Fruit fly (Drosophila melanogaster) whole organism, embryonic: ENCODE results near the gene dgt2.

ENCODE experiments used
- BEAF-32 ChIP-seq: fragments of 200-800 bp; sonication (Bioruptor generic); optimal IDR thresholded peaks from 3 replicates; lab custom pipeline; 2017; ENCODE audit warnings: missing biosample characterization, missing genetic modification characterization, mild to moderate bottlenecking, moderate library complexity, missing genetic modification reagents
- CG12104 ChIP-seq: fragments of 200-800 bp; sonication (Bioruptor generic); optimal IDR thresholded peaks from 3 replicates; lab custom pipeline; 2016; ENCODE audit warnings: missing biosample characterization, missing genetic modification characterization
- CG12219 ChIP-seq: fragments of 200-800 bp; sonication (Bioruptor generic); optimal IDR thresholded peaks from 3 replicates; lab custom pipeline; 2018; ENCODE audit warnings: missing biosample characterization, mild to moderate bottlenecking, missing genetic modification characterization
- CG12659 ChIP-seq: fragments of 200-800 bp; sonication (Bioruptor generic); optimal IDR thresholded peaks from 3 replicates; lab custom pipeline; 2017; ENCODE audit warnings: mild to moderate bottlenecking, missing biosample characterization, missing genetic modification reagents, missing genetic modification characterization
- CG12744 ChIP-seq: fragments of 200-800 bp; sonication (Bioruptor generic); optimal IDR thresholded peaks from 2 replicates; lab custom pipeline; 2016; ENCODE audit warnings: missing biosample characterization, missing genetic modification characterization
- CG12769 ChIP-seq: fragments of 200-800 bp; sonication (Bioruptor generic); optimal IDR thresholded peaks from 2 replicates; lab custom pipeline; 2019; ENCODE audit warnings: missing biosample characterization, mild to moderate bottlenecking, missing genetic modification characterization, moderate library complexity
- CG13894 ChIP-seq: fragments of 200-800 bp; sonication (Bioruptor generic); optimal IDR thresholded peaks from 3 replicates; lab custom pipeline; 2018; ENCODE audit warnings: missing biosample characterization, mild to moderate bottlenecking, missing genetic modification characterization, moderate library complexity
- CG14050 ChIP-seq: fragments of 200-800 bp; sonication (Bioruptor generic); IDR thresholded peaks from 3 replicates; pipeline ENCODE4 v1.3.6; 2022; ENCODE audit warnings: missing biosample characterization, missing genetic modification characterization
- CG14710 ChIP-seq: fragments of 200-800 bp; sonication (Bioruptor generic); optimal IDR thresholded peaks from 3 replicates; lab custom pipeline; 2019; ENCODE audit warnings: missing biosample characterization, mild to moderate bottlenecking, missing genetic modification characterization, moderate library complexity
- CG17568 ChIP-seq: fragments of 200-800 bp; sonication (Bioruptor generic); optimal IDR thresholded peaks from 2 replicates; lab custom pipeline; 2018; ENCODE audit warnings: missing biosample characterization, mild to moderate bottlenecking, missing genetic modification characterization, moderate library complexity
- CG18599 ChIP-seq: fragments of 200-800 bp; sonication (Bioruptor generic); optimal IDR thresholded peaks from 3 replicates; lab custom pipeline; 2017; ENCODE audit warnings: missing biosample characterization, missing genetic modification characterization, mild to moderate bottlenecking, moderate library complexity, missing genetic modification reagents
- CG2875 ChIP-seq: fragments of 200-800 bp; sonication (Bioruptor generic); optimal IDR thresholded peaks from 2 replicates; lab custom pipeline; 2017; ENCODE audit warnings: missing biosample characterization, mild to moderate bottlenecking, missing genetic modification characterization, missing genetic modification reagents
- CG2889 ChIP-seq: fragments of 200-800 bp; sonication (Bioruptor generic); IDR thresholded peaks from 3 replicates; pipeline ENCODE4 v1.3.6; 2022; ENCODE audit warnings: missing biosample characterization, missing genetic modification characterization
- CG3065 ChIP-seq: fragments of 200-800 bp; sonication (Bioruptor generic); optimal IDR thresholded peaks from 2 replicates; lab custom pipeline; 2016; ENCODE audit warnings: missing biosample characterization, missing genetic modification characterization
- CG32772 ChIP-seq: fragments of 200-800 bp; sonication (Bioruptor generic); IDR thresholded peaks from 2 replicates; pipeline ENCODE4 v1.3.6; 2022; ENCODE audit warnings: missing biosample characterization, missing genetic modification characterization
- CG3995 ChIP-seq: fragments of 200-800 bp; sonication (Bioruptor generic); optimal IDR thresholded peaks from 3 replicates; lab custom pipeline; 2016; ENCODE audit warnings: missing biosample characterization, missing genetic modification characterization
- CG4424 ChIP-seq: fragments of 200-800 bp; sonication (Bioruptor generic); optimal IDR thresholded peaks from 3 replicates; lab custom pipeline; 2016; ENCODE audit warnings: missing biosample characterization, missing genetic modification characterization
- CG4617 ChIP-seq: fragments of 200-800 bp; sonication (Bioruptor generic); optimal IDR thresholded peaks from 3 replicates; lab custom pipeline; 2016; ENCODE audit warnings: missing biosample characterization, missing genetic modification characterization, borderline replicate concordance
- CG4820 ChIP-seq: fragments of 200-800 bp; sonication (Bioruptor generic); optimal IDR thresholded peaks from 3 replicates; lab custom pipeline; 2016; ENCODE audit warnings: missing biosample characterization, missing genetic modification characterization
- CG6175 ChIP-seq: fragments of 200-800 bp; sonication (Bioruptor generic); IDR thresholded peaks from 3 replicates; pipeline ENCODE4 v1.3.6; 2022; ENCODE audit warnings: missing biosample characterization, missing genetic modification characterization
- CG7556 ChIP-seq: fragments of 200-800 bp; sonication (Bioruptor generic); optimal IDR thresholded peaks from 2 replicates; lab custom pipeline; 2017; ENCODE audit warnings: missing biosample characterization, mild to moderate bottlenecking, missing genetic modification characterization
- CG7745 ChIP-seq: fragments of 200-800 bp; sonication (Bioruptor generic); optimal IDR thresholded peaks from 2 replicates; lab custom pipeline; 2018; ENCODE audit warnings: missing biosample characterization, mild to moderate bottlenecking, missing genetic modification characterization, moderate library complexity
- CG7987 ChIP-seq: fragments of 200-800 bp; sonication (Bioruptor generic); optimal IDR thresholded peaks from 2 replicates; lab custom pipeline; 2018; ENCODE audit warnings: missing biosample characterization, mild to moderate bottlenecking, missing genetic modification characterization, moderate library complexity
- CG9932 ChIP-seq: fragments of 200-800 bp; sonication (Bioruptor generic); IDR thresholded peaks from 2 replicates; pipeline ENCODE4 v1.3.6; 2022; ENCODE audit warnings: missing biosample characterization, missing genetic modification characterization
- CHES-1-like ChIP-seq: fragments of 200-800 bp; sonication (Bioruptor generic); optimal IDR thresholded peaks from 2 replicates; lab custom pipeline; 2016; ENCODE audit warnings: missing biosample characterization, missing genetic modification characterization
- D19B ChIP-seq: fragments of 200-800 bp; sonication (Bioruptor generic); optimal IDR thresholded peaks from 2 replicates; lab custom pipeline; 2017; ENCODE audit warnings: missing biosample characterization, mild to moderate bottlenecking, missing genetic modification characterization
- Dad ChIP-seq: fragments of 200-800 bp; sonication (Bioruptor generic); optimal IDR thresholded peaks from 3 replicates; lab custom pipeline; 2016; ENCODE audit warnings: missing biosample characterization, missing genetic modification characterization
- Doc3 ChIP-seq: fragments of 200-800 bp; sonication (Bioruptor generic); IDR thresholded peaks from 3 replicates; pipeline ENCODE4 v1.3.6; 2022; ENCODE audit warnings: missing biosample characterization, missing genetic modification characterization; ENCODE audit not compliant: partially characterized antibody
- Fer2 ChIP-seq: fragments of 200-800 bp; sonication (Bioruptor generic); optimal IDR thresholded peaks from 2 replicates; lab custom pipeline; 2018; ENCODE audit warnings: missing biosample characterization, mild to moderate bottlenecking, missing genetic modification characterization, moderate library complexity
- Hmx ChIP-seq: fragments of 200-800 bp; sonication (Bioruptor generic); optimal IDR thresholded peaks from 2 replicates; lab custom pipeline; 2016; ENCODE audit warnings: missing biosample characterization, missing genetic modification characterization
- Optix ChIP-seq: fragments of 200-800 bp; sonication (Bioruptor generic); IDR thresholded peaks from 3 replicates; pipeline ENCODE4 v1.3.6; 2022; ENCODE audit warnings: missing biosample characterization, missing genetic modification characterization
- TFAM ChIP-seq: fragments of 200-800 bp; sonication (Bioruptor generic); optimal IDR thresholded peaks from 2 replicates; lab custom pipeline; 2017; ENCODE audit warnings: missing biosample characterization, missing genetic modification characterization, inconsistent platforms
- ac ChIP-seq: fragments of 200-800 bp; sonication (Bioruptor generic); optimal IDR thresholded peaks from 3 replicates; lab custom pipeline; 2017; ENCODE audit warnings: missing biosample characterization, mild to moderate bottlenecking, missing genetic modification characterization
- al ChIP-seq: fragments of 200-800 bp; sonication (Bioruptor generic); IDR thresholded peaks from 2 replicates; pipeline ENCODE4 v1.3.6; 2022; ENCODE audit warnings: missing biosample characterization, missing genetic modification characterization
- bcd ChIP-seq: fragments of 200-800 bp; sonication (Bioruptor generic); optimal IDR thresholded peaks from 2 replicates; lab custom pipeline; 2017; ENCODE audit warnings: missing biosample characterization, mild to moderate bottlenecking, missing genetic modification characterization
- danr ChIP-seq: fragments of 200-800 bp; sonication (Bioruptor generic); IDR thresholded peaks from 2 replicates; pipeline ENCODE4 v1.3.6; 2022; ENCODE audit warnings: missing biosample characterization, missing genetic modification characterization
- gce ChIP-seq: fragments of 200-800 bp; sonication (Bioruptor generic); IDR thresholded peaks from 3 replicates; pipeline ENCODE4 v1.3.6; 2022; ENCODE audit warnings: missing biosample characterization, missing genetic modification characterization
- hb ChIP-seq: fragments of 200-800 bp; sonication (Bioruptor generic); IDR thresholded peaks from 3 replicates; pipeline ENCODE4 v1.3.6; 2022; ENCODE audit warnings: missing biosample characterization, missing genetic modification characterization; ENCODE audit not compliant: partially characterized antibody
- kay ChIP-seq: fragments of 200-800 bp; sonication (Bioruptor generic); optimal IDR thresholded peaks from 2 replicates; lab custom pipeline; 2016; ENCODE audit warnings: missing biosample characterization, missing genetic modification characterization
- kni ChIP-seq: fragments of 200-800 bp; sonication (Bioruptor generic); optimal IDR thresholded peaks from 3 replicates; lab custom pipeline; 2017; ENCODE audit warnings: mild to moderate bottlenecking, missing biosample characterization, missing genetic modification reagents, missing genetic modification characterization
- mam ChIP-seq: fragments of 200-800 bp; sonication (Bioruptor generic); optimal IDR thresholded peaks from 3 replicates; lab custom pipeline; 2016; ENCODE audit warnings: missing biosample characterization, missing genetic modification characterization
- otp ChIP-seq: fragments of 200-800 bp; sonication (Bioruptor generic); IDR thresholded peaks from 3 replicates; pipeline ENCODE4, ENCODE4 v1.3.6; 2022; ENCODE audit warnings: missing biosample characterization, missing genetic modification characterization
- salm ChIP-seq: fragments of 200-800 bp; sonication (Bioruptor generic); optimal IDR thresholded peaks from 2 replicates; lab custom pipeline; 2018; ENCODE audit warnings: missing biosample characterization, mild to moderate bottlenecking, missing genetic modification characterization
- stc ChIP-seq: fragments of 200-800 bp; sonication (Bioruptor generic); IDR thresholded peaks from 2 replicates; pipeline ENCODE4 v1.3.6; 2022; ENCODE audit warnings: missing biosample characterization, missing genetic modification characterization
- trem ChIP-seq: fragments of 200-800 bp; optimal IDR thresholded peaks from 3 replicates; lab custom pipeline; 2019; ENCODE audit warnings: missing biosample characterization, mild to moderate bottlenecking, missing genetic modification characterization, moderate library complexity
- unpg ChIP-seq: fragments of 200-800 bp; sonication (Bioruptor generic); optimal IDR thresholded peaks from 3 replicates; lab custom pipeline; 2018; ENCODE audit warnings: missing biosample characterization, mild to moderate bottlenecking, missing genetic modification characterization, moderate library complexity
- vvl ChIP-seq: fragments of 200-800 bp; sonication (Bioruptor generic); IDR thresholded peaks from 2 replicates; pipeline ENCODE4 v1.3.6; 2022; ENCODE audit warnings: missing biosample characterization, missing genetic modification characterization
- zen ChIP-seq: fragments of 200-800 bp; sonication (Bioruptor generic); optimal IDR thresholded peaks from 3 replicates; lab custom pipeline; 2018; ENCODE audit warnings: missing biosample characterization, mild to moderate bottlenecking, missing genetic modification characterization, moderate library complexity
- zfh2 ChIP-seq: fragments of 200-800 bp; sonication (Bioruptor generic); optimal IDR thresholded peaks from 2 replicates; lab custom pipeline; 2016; ENCODE audit warnings: missing biosample characterization, missing genetic modification characterization

dgt2 gene

dm6 chr2L:12010877-12011666, 21.3 kb downstream of the dgt2 start (continued):
- peak; percentile 8 for TF ChIP-seq TFAM (GFP tag; lab: Kevin White, UChicago)
- peak; percentile 89 for TF ChIP-seq CG4424 (GFP tag; lab: Kevin White, UChicago)
- TF ChIP-seq Optix (GFP tag; lab: Robert Waterston, UW): no peak
- peak; percentile 33 for TF ChIP-seq CHES-1-like (GFP tag; lab: Kevin White, UChicago)
- no peak for TF ChIP-seq kni (GFP tag; lab: Kevin White, UChicago)
- peak; percentile 89 for TF ChIP-seq kay
- TF ChIP-seq CG7745 (tag; lab: Kevin White, UChicago): no peak
- TF ChIP-seq unpg (GFP tag; lab: Kevin White, UChicago): peak; percentile 93
- peak; percentile 50 for TF ChIP-seq Hmx (GFP tag; lab: Kevin White, UChicago)
- TF ChIP-seq CG14710 (tag; lab: Kevin White, UChicago): peak; percentile 86
- peak; percentile 92 for TF ChIP-seq Fer2 (tag; lab: Kevin White, UChicago)
- TF ChIP-seq CG12744 (GFP tag; lab: Kevin White, UChicago): peak; percentile 64
- TF ChIP-seq CG14050 (GFP tag; lab: Robert Waterston, UW): no peak
- TF ChIP-seq danr (GFP tag; lab: Robert Waterston, UW): no peak
- TF ChIP-seq mam (GFP tag; lab: Kevin White, UChicago): peak; percentile 81
- TF ChIP-seq CG4820 (GFP tag; lab: Kevin White, UChicago): peak; percentile 72
- TF ChIP-seq zfh2 (GFP tag; lab: Kevin White, UChicago): peak; percentile 81
- no peak for TF ChIP-seq CG32772
- TF ChIP-seq gce: no peak
- TF ChIP-seq bcd (GFP tag; lab: Kevin White, UChicago): peak; percentile 93
- peak; percentile 82 for TF ChIP-seq CG4617 (GFP tag; lab: Kevin White, UChicago)
- TF ChIP-seq zen (tag; lab: Kevin White, UChicago): peak; percentile 92
- peak; percentile 67 for TF ChIP-seq CG2875 (GFP tag; lab: Kevin White, UChicago)
- no peak for TF ChIP-seq CG6175
- peak; percentile 67 for TF ChIP-seq D19B (GFP tag; lab: Kevin White, UChicago)
- TF ChIP-seq CG3995 (GFP tag; lab: Kevin White, UChicago): peak; percentile 73
- peak; percentile 51 for TF ChIP-seq ac
- no peak for TF ChIP-seq CG9932 (GFP tag; lab: Robert Waterston, UW)
- TF ChIP-seq trem (tag; lab: Kevin White, UChicago): peak; percentile 80
- TF ChIP-seq BEAF-32 (GFP tag; lab: Kevin White, UChicago): peak; percentile 20
- TF ChIP-seq CG12219: peak; percentile 91
- peak; percentile 30 for TF ChIP-seq CG7987 (GFP tag; lab: Kevin White, UChicago)
- TF ChIP-seq CG12104 (GFP tag; lab: Kevin White, UChicago): peak; percentile 68
- TF ChIP-seq vvl (GFP tag; lab: Robert Waterston, UW): no peak
- peak; percentile 66 for TF ChIP-seq CG3065 (GFP tag; lab: Kevin White, UChicago)
- peak; percentile 68 for TF ChIP-seq Dad (GFP tag; lab: Kevin White, UChicago)
- peak; percentile 95 for TF ChIP-seq CG12659
- peak; percentile 73 for TF ChIP-seq salm (tag; lab: Kevin White, UChicago)
- TF ChIP-seq CG18599 (GFP tag; lab: Kevin White, UChicago): peak; percentile 96
- no peak for TF ChIP-seq hb
- peak; percentile 95 for TF ChIP-seq CG7556 (GFP tag; lab: Kevin White, UChicago)
- no peak for TF ChIP-seq Doc3
- TF ChIP-seq otp (GFP tag; lab: Robert Waterston, UW): no peak
- TF ChIP-seq stc: no peak
- peak; percentile 94 for TF ChIP-seq CG12769 (tag; lab: Kevin White, UChicago)
- TF ChIP-seq CG2889: no peak
- TF ChIP-seq al: no peak
- peak; percentile 88 for TF ChIP-seq CG13894 (tag; lab: Kevin White, UChicago)
- peak; percentile 68 for TF ChIP-seq CG17568
